Comparison of ENCODE assay signal across 5 worm cellular contexts in the genomic region with DNA sequence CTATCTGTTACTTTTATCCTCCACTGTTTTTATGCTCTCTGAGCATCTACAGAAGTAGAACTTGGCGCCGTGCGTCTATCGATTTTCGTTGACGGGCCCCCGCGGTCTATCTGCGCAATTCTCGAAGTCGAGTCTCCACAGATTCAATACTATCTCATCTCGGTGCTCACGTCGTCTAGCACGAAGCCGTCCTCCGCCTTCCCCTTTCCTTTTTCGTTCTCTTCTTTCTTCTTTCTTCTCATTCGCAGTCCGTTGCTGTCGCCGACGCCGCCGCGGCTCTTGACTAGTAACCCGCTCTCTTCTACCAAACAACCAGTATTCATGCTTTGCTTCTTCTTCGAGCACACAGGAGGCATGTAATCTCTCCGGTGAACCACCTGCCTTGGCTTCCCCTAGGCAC.
TF ChIP-seq lines count a peak whose summit lies in the region.

No protein-coding gene starts in this region.

TF ChIP-seq in whole organism, L1 larva, 84 proteins besides CTCF, POLR2A, EP300 and RAD21 (continues in another document):
- TF ChIP-seq jun-1 (tag; optimal IDR thresholded peaks at IDR 0.05; lab: Kevin White, UChicago) (no peak), efl-1 (optimal IDR thresholded peaks at IDR 0.05; lab: Kevin White, UChicago) (peak; percentile 7 to 26), efl-1 (GFP tag; optimal IDR thresholded peaks at IDR 0.05 in 1 of 2; lab: Kevin White, UChicago) (no peak), nhr-77 (tag; optimal IDR thresholded peaks at IDR 0.05; lab: Kevin White, UChicago) (no peak), unc-86 (tag; optimal IDR thresholded peaks at IDR 0.05; lab: Kevin White, UChicago) (peak; percentile 59), alr-1 (tag; optimal IDR thresholded peaks at IDR 0.05; lab: Kevin White, UChicago; ENCODE audit: borderline replicate concordance) (no peak), nhr-20 (tag; optimal IDR thresholded peaks at IDR 0.05; lab: Kevin White, UChicago) (peak; percentile 3), vab-15 (tag; optimal IDR thresholded peaks at IDR 0.05; lab: Kevin White, UChicago) (no peak), efl-3 (GFP tag; optimal IDR thresholded peaks at IDR 0.05; lab: Kevin White, UChicago) (no peak), ets-5 (GFP tag; IDR thresholded peaks at IDR 0.05; lab: Robert Waterston, UW) (no peak), pqm-1 (tag; optimal IDR thresholded peaks at IDR 0.05; lab: Kevin White, UChicago) (no peak), ceh-90 (tag; optimal IDR thresholded peaks at IDR 0.05; lab: Kevin White, UChicago) (no peak), ztf-11 (tag; optimal IDR thresholded peaks at IDR 0.05; lab: Kevin White, UChicago) (peak in 1 of 2 experiments; percentile 42), swsn-7 (tag; optimal IDR thresholded peaks at IDR 0.05; lab: Kevin White, UChicago) (peak; percentile 41), lin-35 (GFP tag; optimal IDR thresholded peaks at IDR 0.05; lab: Kevin White, UChicago) (peak in 1 of 2 experiments; percentile 17), nhr-11 (tag; optimal IDR thresholded peaks at IDR 0.05; lab: Kevin White, UChicago) (no peak), lin-39 (tag; optimal IDR thresholded peaks at IDR 0.05; lab: Kevin White, UChicago) (no peak)

TF ChIP-seq in whole organism, L3 larva, 47 proteins besides CTCF, POLR2A, EP300 and RAD21:
- peak; percentile 16 for TF ChIP-seq fkh-10 (GFP tag; optimal IDR thresholded peaks at IDR 0.05; lab: Kevin White, UChicago)
- TF ChIP-seq nfya-1 (tag; optimal IDR thresholded peaks at IDR 0.05; lab: Kevin White, UChicago; ENCODE audit: insufficient read depth): peak; percentile 69
- TF ChIP-seq nhr-237 (tag; optimal IDR thresholded peaks at IDR 0.05; lab: Kevin White, UChicago): no peak
- TF ChIP-seq lin-15B (tag; optimal IDR thresholded peaks at IDR 0.05; lab: Kevin White, UChicago): peak; percentile 25
- no peak for TF ChIP-seq egl-27 (tag; optimal IDR thresholded peaks at IDR 0.05; lab: Kevin White, UChicago)
- peak; percentile 10 for TF ChIP-seq snpc-4 (tag; optimal IDR thresholded peaks at IDR 0.05; lab: Kevin White, UChicago)
- TF ChIP-seq nhr-77 (tag; optimal IDR thresholded peaks at IDR 0.05; lab: Kevin White, UChicago): no peak
- TF ChIP-seq lin-39 (tag; optimal IDR thresholded peaks at IDR 0.05; lab: Kevin White, UChicago): peak; percentile 31

TF ChIP-seq in whole organism, early embryonic, 17 proteins besides CTCF, POLR2A, EP300 and RAD21:
- TF ChIP-seq sea-1 (GFP tag; conservative IDR thresholded peaks at IDR 0.05; lab: Robert Waterston, UW) (no peak), B0310.2 (tag; optimal IDR thresholded peaks at IDR 0.05; lab: Kevin White, UChicago) (no peak), hnd-1 (tag; optimal IDR thresholded peaks at IDR 0.05; lab: Kevin White, UChicago) (no peak), tra-4 (tag; optimal IDR thresholded peaks at IDR 0.05; lab: Kevin White, UChicago) (no peak), aly-1 (tag; optimal IDR thresholded peaks at IDR 0.05; lab: Kevin White, UChicago) (peak; percentile 32), scrt-1 (GFP tag; IDR thresholded peaks at IDR 0.05; lab: Robert Waterston, UW) (0 out of 2 replicates have a peak, but pooled peaks have one; percentile 41), ets-7 (tag; optimal IDR thresholded peaks at IDR 0.05; lab: Kevin White, UChicago) (no peak), hmg-4 (GFP tag; optimal IDR thresholded peaks at IDR 0.05; lab: Kevin White, UChicago) (no peak), ama-1 (optimal IDR thresholded peaks at IDR 0.05; lab: Kevin White, UChicago) (no peak), F13C5.2 (tag; optimal IDR thresholded peaks at IDR 0.05; lab: Kevin White, UChicago) (no peak), ceh-36 (tag; optimal IDR thresholded peaks at IDR 0.05; lab: Kevin White, UChicago) (no peak), ceh-13 (GFP tag; optimal IDR thresholded peaks at IDR 0.05; lab: Kevin White, UChicago) (no peak), hmbx-1 (tag; optimal IDR thresholded peaks at IDR 0.05; lab: Kevin White, UChicago) (no peak), tbx-11 (GFP tag; IDR thresholded peaks at IDR 0.05; lab: Robert Waterston, UW) (no peak), pes-1 (GFP tag; IDR thresholded peaks at IDR 0.05; lab: Robert Waterston, UW) (no peak)

TF ChIP-seq in whole organism, midembryonic, 9 proteins besides CTCF, POLR2A, EP300 and RAD21:
- TF ChIP-seq ztf-23 (GFP tag; IDR thresholded peaks at IDR 0.05; lab: Robert Waterston, UW): 0 out of 2 replicates have a peak, but pooled peaks have one; percentile 15
- no peak for TF ChIP-seq tab-1 (GFP tag; IDR thresholded peaks at IDR 0.05; lab: Robert Waterston, UW)
TF ChIP-seq in whole organism, midembryonic: peak in this region for 1.

TF ChIP-seq in whole organism, young adult, 124 proteins besides CTCF, POLR2A, EP300 and RAD21:
- TF ChIP-seq ceh-91 (GFP tag; IDR thresholded peaks at IDR 0.05; lab: Robert Waterston, UW): no peak
- no peak for TF ChIP-seq D2030.7 (GFP tag; IDR thresholded peaks at IDR 0.05; lab: Robert Waterston, UW)
- TF ChIP-seq C06A6.2 (GFP tag; conservative IDR thresholded peaks at IDR 0.05; lab: Robert Waterston, UW): no peak
- no peak for TF ChIP-seq F39B2.1 (GFP tag; IDR thresholded peaks at IDR 0.05; lab: Robert Waterston, UW)
- no peak for TF ChIP-seq attf-6 (GFP tag; IDR thresholded peaks at IDR 0.05; lab: Robert Waterston, UW)
- peak; percentile 39 for TF ChIP-seq madf-10 (tag; optimal IDR thresholded peaks at IDR 0.05; lab: Kevin White, UChicago)
- TF ChIP-seq zfh-2 (GFP tag; conservative IDR thresholded peaks at IDR 0.05; lab: Robert Waterston, UW): peak; percentile 65
- TF ChIP-seq tbx-9 (tag; optimal IDR thresholded peaks at IDR 0.05; lab: Kevin White, UChicago; ENCODE audit: borderline replicate concordance): no peak
- TF ChIP-seq Y53G8AR.9 (GFP tag; conservative IDR thresholded peaks at IDR 0.05; lab: Robert Waterston, UW): no peak
- 0 out of 2 replicates have a peak, but pooled peaks have one; percentile 10 for TF ChIP-seq egrh-3 (GFP tag; IDR thresholded peaks at IDR 0.05; lab: Robert Waterston, UW)
- no peak for TF ChIP-seq ceh-58 (GFP tag; IDR thresholded peaks at IDR 0.05; lab: Robert Waterston, UW)
- TF ChIP-seq hmg-1.2 (GFP tag; IDR thresholded peaks at IDR 0.05; lab: Robert Waterston, UW): peak; percentile 37; the same call in 1 of the 2 replicates
- no peak for TF ChIP-seq T07F8.4 (tag; optimal IDR thresholded peaks at IDR 0.05; lab: Kevin White, UChicago)
- peak; percentile 9 for TF ChIP-seq K12H6.12 (tag; optimal IDR thresholded peaks at IDR 0.05; lab: Kevin White, UChicago)
- TF ChIP-seq repo-1 (tag; optimal IDR thresholded peaks at IDR 0.05; lab: Kevin White, UChicago): no peak
- no peak for TF ChIP-seq F23B12.7 (tag; optimal IDR thresholded peaks at IDR 0.05; lab: Kevin White, UChicago; ENCODE audit: insufficient read depth)
- TF ChIP-seq madf-3 (GFP tag; IDR thresholded peaks at IDR 0.05; lab: Robert Waterston, UW): no peak
- TF ChIP-seq snpc-1.3 (tag; optimal IDR thresholded peaks at IDR 0.05; lab: Kevin White, UChicago; ENCODE audit: insufficient read depth): no peak
- TF ChIP-seq unc-130 (GFP tag; optimal IDR thresholded peaks at IDR 0.05; lab: Kevin White, UChicago): no peak
- no peak for TF ChIP-seq egl-44 (GFP tag; IDR thresholded peaks at IDR 0.05; lab: Robert Waterston, UW)
- TF ChIP-seq mcd-1 (GFP tag; IDR thresholded peaks at IDR 0.05; lab: Robert Waterston, UW): peak; percentile 31; the same call in 1 of the 2 replicates
- TF ChIP-seq F57A8.1 (GFP tag; optimal IDR thresholded peaks at IDR 0.05; lab: Kevin White, UChicago): no peak
- TF ChIP-seq F52B5.7 (tag; optimal IDR thresholded peaks at IDR 0.05; lab: Kevin White, UChicago): no peak
- TF ChIP-seq lsy-27 (tag; optimal IDR thresholded peaks at IDR 0.05; lab: Kevin White, UChicago; ENCODE audit: borderline replicate concordance, insufficient read depth): no peak
- no peak for TF ChIP-seq nfya-2 (GFP tag; IDR thresholded peaks at IDR 0.05; lab: Robert Waterston, UW)
- TF ChIP-seq sea-2 (GFP tag; IDR thresholded peaks at IDR 0.05; lab: Robert Waterston, UW): no peak
- no peak for TF ChIP-seq Y67H2A.10 (GFP tag; conservative IDR thresholded peaks at IDR 0.05; lab: Robert Waterston, UW)
- TF ChIP-seq ceh-27 (GFP tag; optimal IDR thresholded peaks at IDR 0.05; lab: Kevin White, UChicago): peak; percentile 1
- no peak for TF ChIP-seq hrde-1 (tag; optimal IDR thresholded peaks at IDR 0.05; lab: Kevin White, UChicago; ENCODE audit: borderline replicate concordance)
- TF ChIP-seq chd-7 (tag; optimal IDR thresholded peaks at IDR 0.05; lab: Kevin White, UChicago): no peak
- no peak for TF ChIP-seq ztf-6 (GFP tag; IDR thresholded peaks at IDR 0.05; lab: Robert Waterston, UW)
- TF ChIP-seq ZK185.1 (tag; optimal IDR thresholded peaks at IDR 0.05; lab: Kevin White, UChicago; ENCODE audit: poor library complexity, severe bottlenecking): no peak
- TF ChIP-seq zim-3 (tag; optimal IDR thresholded peaks at IDR 0.05; lab: Kevin White, UChicago): no peak
